Fruit fly (Drosophila melanogaster): Measurements from ENCODE around the gene slmb.

dm6 chr3R:21077577-21077976, 49.7 kb downstream of the slmb start:
- TF ChIP-seq ttk (optimal IDR thresholded peaks at IDR 0.05) (no peak), h (optimal IDR thresholded peaks at IDR 0.05) (no peak), Myc (optimal IDR thresholded peaks at IDR 0.05) (no peak), insv (optimal IDR thresholded peaks at IDR 0.05) (no peak), psq (optimal IDR thresholded peaks at IDR 0.05) (no peak), Sin3A (optimal IDR thresholded peaks at IDR 0.05) (no peak)

Measured in Kc167 (cell line).